Fruit fly (Drosophila melanogaster): Measurements from ENCODE around the gene CG15201.

The CG15201 gene

DNA sequence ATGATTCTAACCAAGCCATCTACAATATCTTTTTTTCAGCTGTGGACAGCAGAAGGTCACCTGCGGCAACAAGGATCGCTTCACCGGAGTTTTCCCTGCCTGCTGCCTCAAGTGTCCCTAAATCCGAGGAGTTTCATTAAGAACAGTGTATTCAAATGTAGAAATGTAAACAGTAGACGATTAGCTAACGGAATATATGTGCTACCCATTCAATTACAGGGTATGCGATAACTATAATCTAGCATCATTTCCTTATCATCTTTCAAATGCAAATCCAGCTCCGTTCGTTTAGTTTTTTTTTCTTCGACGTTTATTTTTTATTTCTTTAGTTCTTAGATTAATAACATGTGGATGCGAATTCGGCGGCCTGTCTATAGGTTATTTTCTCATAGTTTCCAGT, 655 bp downstream of the CG15201 start:
- TF ChIP-seq Hr78 (GFP tag; optimal IDR thresholded peaks at IDR 0.05), result no peak
- TF ChIP-seq sage (GFP tag; optimal IDR thresholded peaks at IDR 0.05), result no peak

DNA sequence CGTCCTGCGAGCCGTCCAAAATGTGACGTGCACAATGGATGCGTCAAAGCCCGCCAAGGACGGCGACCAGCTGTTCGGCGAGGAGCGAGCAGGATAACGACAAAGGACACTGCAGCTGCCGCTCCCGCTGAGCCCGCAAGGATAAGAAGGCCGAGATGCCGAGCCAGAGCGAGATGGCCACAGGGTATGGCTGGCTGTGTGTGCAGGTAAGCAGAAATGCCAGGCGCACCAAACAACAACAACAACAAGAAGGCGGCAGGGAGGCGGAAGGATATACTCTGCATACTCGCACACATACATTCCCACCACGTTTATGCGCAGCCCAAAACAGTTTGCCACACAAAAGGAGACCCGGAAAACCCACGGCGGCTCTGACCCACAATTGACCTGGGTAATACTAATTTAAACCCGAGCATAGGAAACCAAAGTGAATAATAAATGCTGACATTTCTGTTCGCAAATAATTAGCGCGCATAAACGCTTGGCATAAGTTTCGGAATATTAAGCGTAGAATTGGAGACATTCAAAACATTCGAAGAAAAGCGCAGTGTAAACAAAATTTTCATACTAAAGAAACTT, 2.8 kb downstream of the CG15201 start:
- TF ChIP-seq h (GFP tag; optimal IDR thresholded peaks at IDR 0.05) (peak; percentile 31), ey (GFP tag; optimal IDR thresholded peaks at IDR 0.05) (peak; percentile 28), rgr (GFP tag; optimal IDR thresholded peaks at IDR 0.05) (peak; percentile 40), Hnf4 (GFP tag; optimal IDR thresholded peaks at IDR 0.05) (no peak), OdsH (GFP tag; optimal IDR thresholded peaks at IDR 0.05) (peak; percentile 20), Dfd (GFP tag; optimal IDR thresholded peaks at IDR 0.05) (no peak), Sp1 (GFP tag; optimal IDR thresholded peaks at IDR 0.05) (peak; percentile 39), Vsx2 (GFP tag; optimal IDR thresholded peaks at IDR 0.05; ENCODE audit: partially characterized antibody) (no peak), HLH106 (tag; optimal IDR thresholded peaks at IDR 0.05) (peak; percentile 51), foxo (GFP tag; optimal IDR thresholded peaks at IDR 0.05) (peak in 1 of 2 experiments; percentile 55), br (GFP tag; optimal IDR thresholded peaks at IDR 0.05) (peak; percentile 13), CG32264 (GFP tag; optimal IDR thresholded peaks at IDR 0.05) (peak; percentile 12), fru (GFP tag; optimal IDR thresholded peaks at IDR 0.05) (peak; percentile 48)

DNA sequence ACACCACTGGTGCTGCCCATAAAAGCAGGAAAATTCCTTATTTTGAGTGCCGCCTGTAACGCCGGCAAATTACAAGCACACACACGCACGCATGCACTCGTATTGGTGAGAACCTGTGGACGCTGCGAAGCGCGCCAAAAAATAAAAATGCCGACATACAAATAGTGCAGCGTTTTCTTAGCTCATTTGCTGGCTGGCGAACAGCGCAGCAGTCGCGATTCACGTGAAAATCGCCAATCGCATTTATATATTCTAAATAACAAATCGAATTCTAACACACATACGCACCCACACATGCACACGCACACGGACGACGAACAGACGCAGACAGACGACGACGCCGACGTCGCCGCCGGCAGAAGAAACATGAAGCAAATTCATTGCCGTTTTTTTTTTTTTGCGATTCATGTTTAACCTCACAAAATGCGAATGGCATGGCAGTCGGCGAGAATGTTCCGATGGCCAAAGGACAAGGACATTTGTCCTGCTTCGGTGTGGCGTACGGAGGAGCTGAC, 3.7 kb downstream of the CG15201 start:
- peak; percentile 4 for TF ChIP-seq h (GFP tag; optimal IDR thresholded peaks at IDR 0.05)
- no peak for TF ChIP-seq tai (GFP tag; optimal IDR thresholded peaks at IDR 0.05)
- no peak for TF ChIP-seq dmrt93B (GFP tag; optimal IDR thresholded peaks at IDR 0.05)
- TF ChIP-seq HLH106 (tag; optimal IDR thresholded peaks at IDR 0.05), result no peak
- TF ChIP-seq Jra (GFP tag; optimal IDR thresholded peaks at IDR 0.05), result no peak
- no peak for TF ChIP-seq pan (optimal IDR thresholded peaks at IDR 0.05)
- peak; percentile 27 for TF ChIP-seq N (GFP tag; optimal IDR thresholded peaks at IDR 0.05)
- TF ChIP-seq br (GFP tag; optimal IDR thresholded peaks at IDR 0.05), result peak; percentile 15

DNA sequence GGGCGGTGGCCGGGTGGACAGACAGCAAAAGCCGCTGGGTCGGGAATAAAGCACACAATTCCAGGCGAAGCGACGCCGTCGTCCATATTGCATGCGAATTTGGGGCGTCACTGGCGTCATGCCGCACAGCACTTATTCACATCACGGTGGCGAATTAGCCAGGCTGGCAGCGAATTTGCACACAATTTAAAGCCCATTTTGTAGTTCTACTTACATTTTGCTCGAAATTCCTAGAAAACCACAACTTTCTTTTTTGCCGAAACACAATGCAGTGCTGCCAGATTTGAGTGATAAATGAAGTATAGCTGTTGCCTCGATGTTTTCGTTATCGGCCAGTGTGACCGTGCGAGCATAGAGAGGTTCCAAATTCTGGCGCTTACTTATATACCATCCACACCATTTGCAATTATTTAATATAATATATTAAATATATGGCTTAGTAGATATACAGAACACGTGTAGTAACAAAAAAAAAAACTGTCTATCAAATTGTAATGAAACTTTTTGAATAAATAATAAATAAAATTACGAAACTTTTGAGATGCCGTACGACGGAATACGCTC, 4.4 kb downstream of the CG15201 start, which contains the start of gene Ran:
Gene Ran, minus strand, starts transcription at position 445 of the 564 bp plus-strand sequence.
- TF ChIP-seq br (GFP tag; optimal IDR thresholded peaks at IDR 0.05), result no peak
- no peak for TF ChIP-seq CrebA (GFP tag; optimal IDR thresholded peaks at IDR 0.05; ENCODE audit: borderline replicate concordance)
- TF ChIP-seq sage (GFP tag; optimal IDR thresholded peaks at IDR 0.05), result no peak
- TF ChIP-seq Hr78 (GFP tag; optimal IDR thresholded peaks at IDR 0.05), result no peak
- TF ChIP-seq N (GFP tag; optimal IDR thresholded peaks at IDR 0.05), result peak; percentile 69
- TF ChIP-seq HLH106 (tag; optimal IDR thresholded peaks at IDR 0.05), result peak; percentile 17
- no peak for TF ChIP-seq Dif (GFP tag; optimal IDR thresholded peaks at IDR 0.05; ENCODE audit: partially characterized antibody)
- TF ChIP-seq jim (GFP tag; optimal IDR thresholded peaks at IDR 0.05), result no peak

DNA sequence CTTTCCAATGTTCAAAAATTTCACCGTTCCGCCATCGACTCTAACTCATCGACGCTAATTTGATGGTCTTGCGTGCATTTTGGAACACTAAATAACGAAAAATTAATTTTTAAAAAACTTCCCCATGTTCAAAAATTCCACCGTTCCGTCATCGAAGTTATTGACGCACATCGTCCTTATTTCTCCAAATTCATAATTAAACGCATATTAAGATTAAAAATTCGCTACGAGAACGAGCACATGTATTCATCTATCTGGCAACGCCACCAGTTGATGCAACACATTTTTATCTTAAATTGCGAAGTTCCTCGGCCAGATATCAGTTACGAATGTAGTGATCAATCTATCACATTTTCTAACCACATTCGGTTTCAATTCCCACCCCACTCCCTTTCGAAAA, 5.3 kb downstream of the CG15201 start, which contains the start of gene Lint-1:
Gene Lint-1, plus strand, starts transcription at position 123 of the 400 bp plus-strand sequence.
- TF ChIP-seq foxo (GFP tag; optimal IDR thresholded peaks at IDR 0.05) (peak in 1 of 2 experiments; percentile 7), Hr83 (GFP tag; optimal IDR thresholded peaks at IDR 0.05; ENCODE audit: poor library complexity, severe bottlenecking) (peak; percentile 8), ey (GFP tag; optimal IDR thresholded peaks at IDR 0.05) (peak; percentile 33), CG32264 (GFP tag; optimal IDR thresholded peaks at IDR 0.05) (no peak), woc (GFP tag; optimal IDR thresholded peaks at IDR 0.05) (peak; percentile 45), N (GFP tag; optimal IDR thresholded peaks at IDR 0.05) (no peak), Hnf4 (GFP tag; optimal IDR thresholded peaks at IDR 0.05) (peak; percentile 18), usp (GFP tag; optimal IDR thresholded peaks at IDR 0.05) (no peak), HLH106 (tag; optimal IDR thresholded peaks at IDR 0.05) (no peak), CrebA (GFP tag; optimal IDR thresholded peaks at IDR 0.05; ENCODE audit: borderline replicate concordance) (no peak), Hr78 (GFP tag; optimal IDR thresholded peaks at IDR 0.05) (no peak), fru (GFP tag; optimal IDR thresholded peaks at IDR 0.05) (peak; percentile 10), OdsH (GFP tag; optimal IDR thresholded peaks at IDR 0.05) (no peak), Dfd (GFP tag; optimal IDR thresholded peaks at IDR 0.05) (no peak), Rel (GFP tag; optimal IDR thresholded peaks at IDR 0.05) (no peak), Rel (tag; optimal IDR thresholded peaks at IDR 0.05) (no peak), lola (GFP tag; optimal IDR thresholded peaks at IDR 0.05) (no peak), h (GFP tag; optimal IDR thresholded peaks at IDR 0.05) (peak; percentile 40), rgr (GFP tag; optimal IDR thresholded peaks at IDR 0.05) (peak; percentile 26), CG9705 (GFP tag; optimal IDR thresholded peaks at IDR 0.05) (no peak), sage (GFP tag; optimal IDR thresholded peaks at IDR 0.05) (peak; percentile 4), br (GFP tag; optimal IDR thresholded peaks at IDR 0.05) (peak; percentile 18), Sp1 (GFP tag; optimal IDR thresholded peaks at IDR 0.05) (peak; percentile 5)
